Fruit fly (Drosophila melanogaster) Kc167 (cell line): ENCODE measurements around the gene CG9902.

Source experiments
- Myc ChIP-seq: fragments of >200 bp; optimal IDR thresholded peaks from 2 replicates; lab custom pipeline; 2017; ENCODE audit warnings: missing external identifiers
- Sin3A ChIP-seq: fragments of >200 bp; optimal IDR thresholded peaks from 2 replicates; lab custom pipeline; 2018; ENCODE audit warnings: missing external identifiers
- h ChIP-seq: fragments of >200 bp; optimal IDR thresholded peaks from 3 replicates; lab custom pipeline; 2018; ENCODE audit warnings: missing external identifiers
- insv ChIP-seq: fragments of >200 bp; optimal IDR thresholded peaks from 3 replicates; lab custom pipeline; 2018; ENCODE audit warnings: missing external identifiers
- psq ChIP-seq: fragments of >200 bp; optimal IDR thresholded peaks from 2 replicates; lab custom pipeline; 2017; ENCODE audit warnings: missing external identifiers
- ttk ChIP-seq: sonication (Bioruptor generic); optimal IDR thresholded peaks from 2 replicates; lab custom pipeline; 2017; ENCODE audit warnings: missing external identifiers

dm6 chrX:16533046-16533496 lies 14.2 kb downstream of the CG9902 start, which contains the start of gene para:
- TF ChIP-seq Sin3A (lab: Kevin White, UChicago) (no peak), h (lab: Kevin White, UChicago) (no peak), psq (lab: Kevin White, UChicago) (no peak), Myc (lab: Kevin White, UChicago) (no peak), ttk (lab: Kevin White, UChicago) (no peak), insv (lab: Kevin White, UChicago) (no peak)
